Worm (Caenorhabditis elegans): ENCODE measurements around the gene gst-40.
"Not testable (repeated sequence)": the region's sequence is repeated elsewhere in the genome, so short reads cannot be mapped to it uniquely, and the experiment has no call there.

gst-40 gene

DNA sequence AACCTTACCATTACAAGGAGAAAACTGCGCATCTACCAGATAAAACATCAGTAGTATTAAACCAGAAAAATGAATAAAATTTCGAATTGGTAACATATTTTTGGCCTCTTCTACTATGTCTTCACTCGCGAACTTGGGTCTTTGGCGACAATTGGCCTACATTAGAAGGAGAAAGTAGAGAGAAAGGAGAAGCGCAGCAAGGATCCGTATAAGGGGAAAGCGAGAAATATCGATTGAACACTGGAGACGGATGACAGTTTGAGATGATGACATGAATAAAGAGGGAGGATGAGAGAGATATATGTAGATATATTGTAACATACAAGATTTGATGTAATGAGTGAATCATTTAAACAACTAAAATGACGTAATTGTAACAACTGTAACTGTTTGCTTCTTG, 8.0 kb downstream of the gst-40 start, which contains the start of gene F56B3.2:
Gene F56B3.2 (minus strand): TSS at position 273 of the 400 bp plus-strand sequence.
- TF ChIP-seq ceh-24 (tag; optimal IDR thresholded peaks at IDR 0.05) = no peak
- TF ChIP-seq ztf-16 (tag; optimal IDR thresholded peaks at IDR 0.05) = no peak

DNA sequence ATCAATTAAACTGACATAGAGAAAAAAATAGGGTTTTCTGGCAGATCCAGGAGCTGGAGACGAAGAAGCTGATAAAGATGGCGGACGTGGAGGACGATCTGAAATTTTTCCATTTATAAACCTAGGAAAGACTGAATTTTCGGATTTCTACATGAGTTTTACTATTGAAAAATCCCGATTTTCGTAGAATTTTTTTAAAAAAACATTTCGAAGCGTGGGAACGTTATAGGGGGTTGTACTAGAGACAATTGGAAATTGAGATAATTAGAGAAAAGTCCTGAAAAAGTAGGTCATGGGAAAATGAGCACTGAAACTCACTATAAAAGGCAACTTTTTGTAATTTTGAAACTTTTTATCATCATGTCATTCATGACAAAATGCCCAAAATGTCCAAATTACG, 10.8 kb downstream of the gst-40 start, which contains the start of gene F56B3.9:
Gene F56B3.9 (plus strand): TSS at position 301 of the 400 bp plus-strand sequence.
- not testable (repeated sequence) for TF ChIP-seq K02D7.2, unc-42, dve-1 (tag; optimal IDR thresholded peaks at IDR 0.05)

- TF ChIP-seq K02D7.2 (tag; optimal IDR thresholded peaks at IDR 0.05) = no peak
- no peak for TF ChIP-seq lim-6 (tag; optimal IDR thresholded peaks at IDR 0.05)
- peak; percentile 9 for TF ChIP-seq elt-2 (tag; optimal IDR thresholded peaks at IDR 0.05)
Observed at ce11 chrIV:772931-773330, 12.6 kb downstream of the gst-40 start, which contains the start of gene mrpl-2. TSS of gene mrpl-2 (plus strand) at chrIV:773237.

DNA sequence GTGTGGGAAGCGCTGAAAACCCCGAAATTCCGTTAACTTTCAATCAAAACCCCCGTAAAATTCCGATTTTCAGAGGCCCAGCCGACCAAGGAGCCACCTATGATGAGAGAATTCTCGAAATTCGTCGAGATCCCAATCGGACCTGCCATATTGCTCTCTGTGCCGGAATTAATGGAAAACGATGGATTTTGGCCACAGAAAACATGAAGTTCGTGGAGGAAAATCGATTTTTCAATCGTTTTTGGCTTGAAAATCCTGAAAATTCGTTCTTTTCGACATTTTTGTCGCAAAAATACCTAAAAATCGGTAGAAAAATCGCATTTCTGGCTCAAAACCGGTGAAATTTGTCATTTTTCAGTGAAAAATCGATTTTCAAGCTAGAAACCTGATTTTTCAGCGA, 13.3 kb downstream of the gst-40 start:
- no peak for TF ChIP-seq ttx-3 (tag; optimal IDR thresholded peaks at IDR 0.05)

DNA sequence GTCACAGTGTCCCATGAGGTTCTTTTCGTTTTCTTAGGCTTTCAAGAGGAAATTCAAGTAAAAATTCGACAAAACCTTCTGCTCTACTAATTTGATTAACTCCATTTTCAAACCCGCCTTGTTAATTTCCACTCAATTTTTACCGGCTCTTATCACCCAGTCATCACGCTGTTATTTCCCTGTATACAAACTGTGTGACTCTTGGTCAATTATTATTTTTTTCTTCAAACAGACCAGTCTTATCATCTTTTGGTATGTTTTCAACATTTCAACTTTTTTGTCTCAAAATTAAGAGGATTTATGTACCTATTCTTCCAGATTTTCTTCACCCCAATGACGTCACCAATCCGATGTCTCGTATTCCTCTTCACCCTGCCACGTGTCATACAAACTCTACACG, 18.2 kb downstream of the gst-40 start, which contains the start of gene ugt-52:
Gene ugt-52 (plus strand): TSS at position 301 of the 400 bp plus-strand sequence.
- no peak for TF ChIP-seq hlh-15 (tag; optimal IDR thresholded peaks at IDR 0.05)
- TF ChIP-seq ama-1 (optimal IDR thresholded peaks at IDR 0.05) = no peak
- no peak for TF ChIP-seq ceh-6 (GFP tag; optimal IDR thresholded peaks at IDR 0.05)
- no peak for TF ChIP-seq ceh-22 (tag; optimal IDR thresholded peaks at IDR 0.05)
- TF ChIP-seq pha-4 (tag; optimal IDR thresholded peaks at IDR 0.05) = no peak
- no peak for TF ChIP-seq ztf-16 (tag; optimal IDR thresholded peaks at IDR 0.05)
- TF ChIP-seq fkh-6 (tag; optimal IDR thresholded peaks at IDR 0.05) = no peak
- no peak for TF ChIP-seq eyg-1 (tag; optimal IDR thresholded peaks at IDR 0.05)
- TF ChIP-seq F13H6.1 (tag; optimal IDR thresholded peaks at IDR 0.05) = no peak
- TF ChIP-seq sox-4 (tag; optimal IDR thresholded peaks at IDR 0.05) = no peak
- TF ChIP-seq pat-9 (tag; optimal IDR thresholded peaks at IDR 0.05) = no peak
- TF ChIP-seq ceh-30 (tag; optimal IDR thresholded peaks at IDR 0.05) = no peak
- TF ChIP-seq hlh-30 (tag; optimal IDR thresholded peaks at IDR 0.05; ENCODE audit: insufficient read depth) = no peak
- no peak for TF ChIP-seq mec-3 (tag; optimal IDR thresholded peaks at IDR 0.05; ENCODE audit: borderline replicate concordance)
- no peak for TF ChIP-seq ceh-18 (tag; optimal IDR thresholded peaks at IDR 0.05)
- TF ChIP-seq sox-2 (GFP tag; IDR thresholded peaks at IDR 0.05) = no peak
- no peak for TF ChIP-seq K02D7.2 (tag; optimal IDR thresholded peaks at IDR 0.05)

ce11 chrIV:782393-782792, 22.1 kb downstream of the gst-40 start:
- no peak for TF ChIP-seq dve-1 (tag; optimal IDR thresholded peaks at IDR 0.05)
- TF ChIP-seq odd-2 (tag; optimal IDR thresholded peaks at IDR 0.05) = no peak
- no peak for TF ChIP-seq unc-86 (tag; optimal IDR thresholded peaks at IDR 0.05)
- no peak for TF ChIP-seq fkh-10 (GFP tag; optimal IDR thresholded peaks at IDR 0.05)
- TF ChIP-seq ceh-34 (tag; optimal IDR thresholded peaks at IDR 0.05) = no peak
- TF ChIP-seq sdc-2 (tag; optimal IDR thresholded peaks at IDR 0.05) = no peak
- TF ChIP-seq ttx-3 (tag; optimal IDR thresholded peaks at IDR 0.05) = no peak
- TF ChIP-seq madf-2 (tag; optimal IDR thresholded peaks at IDR 0.05) = no peak
- TF ChIP-seq hlh-15 (tag; optimal IDR thresholded peaks at IDR 0.05) = no peak
- TF ChIP-seq nhr-232 (tag; optimal IDR thresholded peaks at IDR 0.05) = no peak
- no peak for TF ChIP-seq fax-1 (tag; optimal IDR thresholded peaks at IDR 0.05)
- TF ChIP-seq ceh-19 (GFP tag; optimal IDR thresholded peaks at IDR 0.05) = no peak
- TF ChIP-seq hlh-13 (GFP tag; optimal IDR thresholded peaks at IDR 0.05) = no peak
- TF ChIP-seq pha-2 (tag; optimal IDR thresholded peaks at IDR 0.05) = no peak
- no peak for TF ChIP-seq Y22D7AL.16 (tag; optimal IDR thresholded peaks at IDR 0.05)
- TF ChIP-seq ceh-6 (GFP tag; optimal IDR thresholded peaks at IDR 0.05) = no peak
- no peak for TF ChIP-seq gmeb-2 (tag; optimal IDR thresholded peaks at IDR 0.05)
- TF ChIP-seq C38D4.7 (GFP tag; optimal IDR thresholded peaks at IDR 0.05) = no peak
- no peak for TF ChIP-seq zip-5 (tag; optimal IDR thresholded peaks at IDR 0.05)
- TF ChIP-seq sox-4 (tag; optimal IDR thresholded peaks at IDR 0.05) = no peak

All from whole organism, late embryonic.